Worm (Caenorhabditis elegans) whole organism, L4 larva: Measurements from ENCODE around the gene txt-18.

Experiments used
- F10B5.3 ChIP-seq: sonication (generic microtip); optimal IDR thresholded peaks from 2 replicates; lab custom pipeline; 2016; ENCODE audit warnings: mild to moderate bottlenecking, missing genetic modification characterization, missing compliant biosample characterization
- F26F4.8 ChIP-seq: fragments of 200-800 bp; sonication (Bioruptor generic); conservative IDR thresholded peaks from 2 replicates; pipeline ENCODE4 v1.3.6; 2022; ENCODE audit warnings: missing genetic modification characterization, missing compliant biosample characterization
- F37D6.2 ChIP-seq: sonication (generic microtip); optimal IDR thresholded peaks from 2 replicates; lab custom pipeline; 2016; ENCODE audit warnings: mild to moderate bottlenecking, missing genetic modification characterization, missing compliant biosample characterization
- F44E2.7 ChIP-seq: fragments of 200-800 bp; sonication (Bioruptor generic); IDR thresholded peaks from 2 replicates; pipeline ENCODE4 v2.1.2; 2022; ENCODE audit warnings: missing genetic modification characterization, missing compliant biosample characterization
- T20F7.1 ChIP-seq: fragments of 200-800 bp; sonication (Bioruptor generic); optimal IDR thresholded peaks from 2 replicates; lab custom pipeline; 2018; ENCODE audit warnings: mild to moderate bottlenecking, missing genetic modification characterization, missing compliant biosample characterization
- T26A8.4 ChIP-seq: fragments of 200-800 bp; sonication (Bioruptor generic); IDR thresholded peaks from 2 replicates; pipeline ENCODE4 v1.3.6; 2022; ENCODE audit warnings: missing genetic modification characterization, missing compliant biosample characterization
- Y48G9A.11 ChIP-seq: fragments of 200-800 bp; sonication (Bioruptor generic); IDR thresholded peaks from 2 replicates; pipeline ENCODE4 v1.3.6; 2022; ENCODE audit warnings: missing genetic modification reagents, missing genetic modification characterization, missing compliant biosample characterization
- ZK337.2 ChIP-seq: fragments of 200-800 bp; sonication (Bioruptor generic); IDR thresholded peaks from 2 replicates; pipeline ENCODE4 v1.3.6; 2022; ENCODE audit warnings: missing genetic modification reagents, missing genetic modification characterization, missing compliant biosample characterization
- ZK546.5 ChIP-seq, 2 experiments: sonication (generic microtip); optimal IDR thresholded peaks; 2 replicates each; lab custom pipeline; 2017; ENCODE audit warnings: missing biosample characterization in 2 of 2, missing genetic modification characterization in 2 of 2
- aha-1 ChIP-seq: fragments of 150-350 bp; peaks from one replicate; lab custom pipeline; 2014; ENCODE audit warnings: missing biosample characterization, missing genetic modification characterization
- arid-1 ChIP-seq: fragments of 200-800 bp; sonication (Bioruptor generic); conservative IDR thresholded peaks from 2 replicates; pipeline ENCODE4 v1.3.6; 2022; ENCODE audit warnings: missing genetic modification reagents, missing genetic modification characterization, missing compliant biosample characterization
- ceh-28 ChIP-seq: fragments of 150-350 bp; optimal IDR thresholded peaks from 2 replicates; lab custom pipeline; 2014; ENCODE audit warnings: missing biosample characterization, missing genetic modification reagents, missing genetic modification characterization
- daf-8 ChIP-seq: fragments of 200-800 bp; sonication (Bioruptor generic); IDR thresholded peaks from 2 replicates; pipeline ENCODE4 v1.3.6; 2022; ENCODE audit warnings: missing genetic modification characterization, missing compliant biosample characterization
- dmd-6 ChIP-seq: fragments of 200-800 bp; sonication (Bioruptor generic); IDR thresholded peaks from 2 replicates; pipeline ENCODE4 v1.3.6; 2022; ENCODE audit warnings: missing genetic modification reagents, missing genetic modification characterization, missing compliant biosample characterization
- dmd-8 ChIP-seq: fragments of 200-800 bp; sonication (Bioruptor generic); IDR thresholded peaks from 2 replicates; pipeline ENCODE4 v1.3.6; 2022; ENCODE audit warnings: missing genetic modification characterization, missing compliant biosample characterization
- dpl-1 ChIP-seq: fragments of 150-350 bp; optimal IDR thresholded peaks from 2 replicates; lab custom pipeline; 2014; ENCODE audit warnings: missing biosample characterization, missing genetic modification reagents, missing genetic modification characterization
- duxl-1 ChIP-seq: sonication (generic microtip); optimal IDR thresholded peaks from 2 replicates; lab custom pipeline; 2016; ENCODE audit warnings: mild to moderate bottlenecking, missing genetic modification characterization, moderate library complexity, missing compliant biosample characterization; ENCODE audit not compliant: poor library complexity
- dve-1 ChIP-seq: sonication (generic microtip); optimal IDR thresholded peaks from 2 replicates; lab custom pipeline; 2017; ENCODE audit warnings: antibody characterized with exemption, mild to moderate bottlenecking, missing genetic modification characterization, missing compliant biosample characterization; ENCODE audit not compliant: insufficient read depth
- fkh-10 ChIP-seq: fragments of 150-350 bp; optimal IDR thresholded peaks from 2 replicates; lab custom pipeline; 2014; ENCODE audit warnings: missing biosample characterization, missing genetic modification reagents, missing genetic modification characterization
- hif-1 ChIP-seq, 2 experiments: sonication (generic microtip); optimal IDR thresholded peaks; 2 replicates each; lab custom pipeline; 2016 to 2017; ENCODE audit warnings: missing compliant biosample characterization in 2 of 2, missing genetic modification characterization in 2 of 2, missing genetic modification reagents in 2 of 2, missing genotype in 2 of 2, mild to moderate bottlenecking in 1 of 2
- hlh-11 ChIP-seq: fragments of 200-800 bp; sonication (Bioruptor generic); optimal IDR thresholded peaks from 2 replicates; lab custom pipeline; 2018; ENCODE audit warnings: mild to moderate bottlenecking, missing genetic modification characterization, missing compliant biosample characterization
- hmg-1.1 ChIP-seq: fragments of 200-800 bp; sonication (Bioruptor generic); IDR thresholded peaks from 2 replicates; pipeline ENCODE4 v1.3.6; 2022; ENCODE audit warnings: missing genetic modification reagents, missing genetic modification characterization, missing compliant biosample characterization
- lin-13 ChIP-seq: fragments of 150-350 bp; optimal IDR thresholded peaks from 2 replicates; lab custom pipeline; 2014; ENCODE audit warnings: missing biosample characterization, missing genetic modification reagents, missing genetic modification characterization
- lin-38 ChIP-seq: fragments of 200-800 bp; sonication (Bioruptor generic); IDR thresholded peaks from 2 replicates; pipeline ENCODE4 v1.3.6; 2022; ENCODE audit warnings: missing genetic modification reagents, missing genetic modification characterization, missing compliant biosample characterization
- lin-39 ChIP-seq: fragments of 150-350 bp; optimal IDR thresholded peaks from 2 replicates; lab custom pipeline; 2014; ENCODE audit warnings: missing biosample characterization, missing genetic modification reagents, missing genetic modification characterization
- lsy-2 ChIP-seq, 2 experiments: fragments of 150-350 bp in 1 of 2; sonication (generic microtip) in 1 of 2; optimal IDR thresholded peaks; 2 replicates each; lab custom pipeline; 2014 to 2017; ENCODE audit warnings: missing biosample characterization in 2 of 2, missing genetic modification characterization in 2 of 2
- madf-5 ChIP-seq, 2 experiments: fragments of 200-800 bp; sonication (Bioruptor generic); IDR thresholded peaks; 2 replicates each; pipeline ENCODE4 v1.3.6; 2022; ENCODE audit warnings: missing compliant biosample characterization in 2 of 2, missing genetic modification characterization in 2 of 2
- mdl-1 ChIP-seq, 2 experiments: fragments of 150-350 bp in 1 of 2; sonication (generic microtip) in 1 of 2; optimal IDR thresholded peaks; 2 replicates each; lab custom pipeline; 2014 to 2017; ENCODE audit warnings: missing biosample characterization in 2 of 2, missing genetic modification characterization in 2 of 2
- mep-1 ChIP-seq: fragments of 150-350 bp; sonication (generic microtip); optimal IDR thresholded peaks from 3 replicates; lab custom pipeline; 2014; ENCODE audit warnings: missing biosample characterization, missing genetic modification characterization
- mes-2 ChIP-seq: sonication (generic microtip); optimal IDR thresholded peaks from 2 replicates; lab custom pipeline; 2016; ENCODE audit warnings: missing genotype, mild to moderate bottlenecking, missing genetic modification characterization, missing compliant biosample characterization; ENCODE audit not compliant: poor library complexity, severe bottlenecking
- mxl-3 ChIP-seq: fragments of 200-800 bp; sonication (Bioruptor generic); optimal IDR thresholded peaks from 2 replicates; lab custom pipeline; 2018; ENCODE audit warnings: mild to moderate bottlenecking, missing genetic modification characterization, missing compliant biosample characterization
- nhr-11 ChIP-seq: fragments of 150-350 bp; optimal IDR thresholded peaks from 2 replicates; lab custom pipeline; 2014; ENCODE audit warnings: missing biosample characterization, missing genetic modification characterization
- nhr-111 ChIP-seq: fragments of 200-800 bp; sonication (Bioruptor generic); optimal IDR thresholded peaks from 2 replicates; lab custom pipeline; 2018; ENCODE audit warnings: mild to moderate bottlenecking, missing genetic modification characterization, missing compliant biosample characterization
- nhr-25 ChIP-seq: sonication (generic microtip); optimal IDR thresholded peaks from 2 replicates; lab custom pipeline; 2017; ENCODE audit warnings: missing genetic modification characterization, mild to moderate bottlenecking, missing compliant biosample characterization, antibody characterized with exemption, moderate library complexity, borderline replicate concordance; ENCODE audit not compliant: insufficient read depth
- nhr-28 ChIP-seq: fragments of 150-350 bp; optimal IDR thresholded peaks from 2 replicates; lab custom pipeline; 2014; ENCODE audit warnings: missing biosample characterization, missing genetic modification characterization
- nhr-41 ChIP-seq: fragments of 200-800 bp; sonication (Bioruptor generic); IDR thresholded peaks from 2 replicates; pipeline ENCODE4 v1.3.6; 2022; ENCODE audit warnings: missing genetic modification reagents, missing genetic modification characterization, missing compliant biosample characterization
- nhr-48 ChIP-seq: sonication (generic microtip); optimal IDR thresholded peaks from 2 replicates; lab custom pipeline; 2016; ENCODE audit warnings: mild to moderate bottlenecking, missing genetic modification characterization, missing compliant biosample characterization
- nhr-6 ChIP-seq: fragments of 150-350 bp; optimal IDR thresholded peaks from 2 replicates; lab custom pipeline; 2014; ENCODE audit warnings: missing biosample characterization, missing genetic modification characterization
- nhr-76 ChIP-seq: fragments of 150-350 bp; optimal IDR thresholded peaks from 2 replicates; lab custom pipeline; 2014; ENCODE audit warnings: missing biosample characterization, missing genetic modification characterization
- nhr-77 ChIP-seq: fragments of 150-350 bp; optimal IDR thresholded peaks from 2 replicates; lab custom pipeline; 2014; ENCODE audit warnings: missing biosample characterization, missing genetic modification characterization
- php-3 ChIP-seq: fragments of 200-800 bp; sonication (Bioruptor generic); IDR thresholded peaks from 2 replicates; pipeline ENCODE4 v1.3.6; 2022; ENCODE audit warnings: missing genetic modification reagents, missing genetic modification characterization, missing compliant biosample characterization
- pqm-1 ChIP-seq: sonication (generic microtip); optimal IDR thresholded peaks from 2 replicates; lab custom pipeline; 2017; ENCODE audit warnings: missing biosample characterization, missing genetic modification characterization
- rbr-2 ChIP-seq: sonication (generic microtip); optimal IDR thresholded peaks from 2 replicates; lab custom pipeline; 2016; ENCODE audit warnings: missing genotype, missing genetic modification characterization, missing compliant biosample characterization
- set-16 ChIP-seq: fragments of 200-800 bp; sonication (Bioruptor generic); IDR thresholded peaks from 2 replicates; pipeline ENCODE4 v1.3.6; 2022; ENCODE audit warnings: missing genetic modification reagents, missing genetic modification characterization, missing compliant biosample characterization
- snpc-4 ChIP-seq: fragments of 150-350 bp; optimal IDR thresholded peaks from 2 replicates; lab custom pipeline; 2014; ENCODE audit warnings: missing biosample characterization, missing genetic modification characterization
- unc-130 ChIP-seq: sonication (generic microtip); optimal IDR thresholded peaks from 2 replicates; lab custom pipeline; 2016; ENCODE audit warnings: missing genetic modification reagents, missing genetic modification characterization, missing compliant biosample characterization
- unc-39 ChIP-seq: sonication (generic microtip); optimal IDR thresholded peaks from 2 replicates; lab custom pipeline; 2017; ENCODE audit warnings: missing biosample characterization, missing genetic modification characterization
- vab-7 ChIP-seq: fragments of 200-800 bp; sonication (Bioruptor generic); IDR thresholded peaks from 2 replicates; pipeline ENCODE4 v1.3.6; 2022; ENCODE audit warnings: missing genetic modification reagents, missing genetic modification characterization, missing compliant biosample characterization
- ztf-7 ChIP-seq: fragments of 150-350 bp; optimal IDR thresholded peaks from 2 replicates; lab custom pipeline; 2014; ENCODE audit warnings: missing biosample characterization, missing genetic modification characterization

Gene txt-18

DNA sequence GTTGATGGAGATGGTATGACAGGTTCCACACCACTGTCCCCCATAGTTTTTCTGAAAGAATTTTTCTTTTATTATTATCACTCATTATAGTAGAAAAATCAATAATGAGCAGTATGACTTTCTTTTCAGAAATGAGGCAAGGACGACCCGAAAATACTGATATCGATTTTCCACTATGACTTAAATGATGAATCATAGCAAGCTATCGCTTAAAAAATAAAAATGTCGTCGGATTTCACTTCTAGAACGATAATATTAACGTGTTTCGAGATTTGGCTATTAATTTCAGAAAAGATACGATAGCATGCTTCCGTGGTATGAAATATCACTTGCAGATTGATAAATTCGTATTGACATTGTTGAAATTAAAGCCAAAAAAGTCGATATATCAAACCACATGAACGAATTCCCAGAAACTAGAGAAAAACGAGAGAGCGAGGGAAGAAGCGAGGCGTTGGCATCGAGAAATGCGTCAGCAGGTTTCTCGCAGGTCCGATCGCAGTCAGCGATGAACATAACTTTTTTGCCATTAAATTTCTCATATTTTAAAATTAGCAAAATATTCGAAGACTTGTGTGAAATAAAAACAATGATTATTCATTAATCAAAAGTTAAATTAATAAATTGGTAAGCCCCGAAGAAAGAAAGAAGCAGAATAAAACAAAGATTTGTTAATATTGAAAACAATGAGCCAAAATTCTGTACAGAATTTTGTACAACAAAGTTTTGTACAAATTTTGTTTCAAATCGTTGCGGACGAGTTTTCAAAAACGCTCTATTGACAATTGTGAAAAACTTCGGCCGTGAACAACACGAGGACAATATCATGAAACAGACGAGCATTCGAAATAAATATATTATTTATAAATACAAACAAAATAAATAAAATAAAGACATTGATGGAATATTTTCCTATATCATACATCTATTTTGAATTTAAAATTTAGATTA, 11.8 kb downstream of the txt-18 start, which contains the start of gene C32D5.11:
C32D5.11 (minus strand) TSS at position 51 of the 951 bp plus-strand sequence.
- TF ChIP-seq madf-5 (GFP tag; IDR thresholded peaks at IDR 0.05; lab: Robert Waterston, UW) (no peak), Y48G9A.11 (GFP tag; lab: Robert Waterston, UW) (no peak), pqm-1 (tag; lab: Kevin White, UChicago) (no peak), lsy-2 (tag; optimal IDR thresholded peaks at IDR 0.05; lab: Kevin White, UChicago) (peak in 1 of 2 experiments; percentile 87), mxl-3 (GFP tag; lab: Kevin White, UChicago) (peak; percentile 42), rbr-2 (tag; lab: Kevin White, UChicago) (peak; percentile 69), F44E2.7 (GFP tag; lab: Robert Waterston, UW) (no peak), lin-38 (GFP tag; lab: Robert Waterston, UW) (peak; percentile 65), php-3 (GFP tag; lab: Robert Waterston, UW) (no peak), dve-1 (peak; percentile 61), lin-39 (no peak), F10B5.3 (no peak), mes-2 (tag; lab: Kevin White, UChicago) (peak; percentile 88), nhr-11 (tag; lab: Kevin White, UChicago) (peak; percentile 60), unc-130 (peak; percentile 40), set-16 (GFP tag; lab: Robert Waterston, UW) (no peak), hmg-1.1 (GFP tag; lab: Robert Waterston, UW) (peak; percentile 61; the same call in 1 of the 2 replicates), T20F7.1 (GFP tag; lab: Kevin White, UChicago) (peak; percentile 44), F26F4.8 (GFP tag; lab: Robert Waterston, UW) (no peak), ceh-28 (tag; lab: Kevin White, UChicago) (peak; percentile 34), fkh-10 (GFP tag; lab: Kevin White, UChicago) (peak; percentile 29), mdl-1 (tag; optimal IDR thresholded peaks at IDR 0.05; lab: Kevin White, UChicago) (peak in 1 of 2 experiments; percentile 46), nhr-76 (no peak), F37D6.2 (peak; percentile 0), unc-39 (tag; lab: Kevin White, UChicago) (no peak), hif-1 (tag; optimal IDR thresholded peaks at IDR 0.05; lab: Kevin White, UChicago) (peak in 1 of 2 experiments; percentile 43), nhr-41 (no peak), hlh-11 (tag; lab: Kevin White, UChicago) (peak; percentile 75), duxl-1 (tag; lab: Kevin White, UChicago) (peak; percentile 66), nhr-6 (tag; lab: Kevin White, UChicago) (no peak), nhr-28 (tag; lab: Kevin White, UChicago) (peak; percentile 70), dmd-6 (GFP tag; lab: Robert Waterston, UW) (peak; percentile 55), snpc-4 (tag; lab: Kevin White, UChicago) (no peak), ZK546.5 (tag; optimal IDR thresholded peaks at IDR 0.05; lab: Kevin White, UChicago) (no peak), ZK337.2 (GFP tag; lab: Robert Waterston, UW) (0 out of 2 replicates have a peak, but pooled peaks have one; percentile 8), ztf-7 (tag; lab: Kevin White, UChicago) (peak; percentile 57), T26A8.4 (GFP tag; lab: Robert Waterston, UW) (peak; percentile 55), aha-1 (tag; lab: Kevin White, UChicago) (peak; percentile 96), dpl-1 (GFP tag; lab: Kevin White, UChicago) (peak; percentile 67), nhr-25 (peak; percentile 14), lin-13 (GFP tag; lab: Kevin White, UChicago) (peak; percentile 66), arid-1 (GFP tag; lab: Robert Waterston, UW) (no peak; the same call in 1 of the 2 replicates), dmd-8 (GFP tag; lab: Robert Waterston, UW) (no peak), nhr-48 (peak; percentile 26), vab-7 (GFP tag; lab: Robert Waterston, UW) (no peak), daf-8 (GFP tag; lab: Robert Waterston, UW) (no peak), nhr-77 (tag; lab: Kevin White, UChicago) (peak; percentile 30), nhr-111 (no peak), mep-1 (tag; lab: Kevin White, UChicago) (peak; percentile 77)
